Worm (Caenorhabditis elegans): ENCODE measurements around the gene F21A3.2.

F21A3.2 gene

ce11 chrV:15537923-15538322 lies 4.2 kb upstream of the F21A3.2 start, which contains the start of gene prde-1:
prde-1 (plus strand) TSS chrV:15538244.
- TF ChIP-seq aly-2 (tag; optimal IDR thresholded peaks at IDR 0.05) = no peak
- TF ChIP-seq F49E8.2 (tag; optimal IDR thresholded peaks at IDR 0.05; ENCODE audit: borderline replicate concordance) = peak; percentile 50

ce11 chrV:15536320-15536719 lies 2.6 kb upstream of the F21A3.2 start, which contains the start of gene F21A3.4:
F21A3.4 (plus strand) TSS chrV:15536620.
- no peak for TF ChIP-seq lin-15B (tag; optimal IDR thresholded peaks at IDR 0.05)
- TF ChIP-seq sdz-12 (GFP tag; optimal IDR thresholded peaks at IDR 0.05) = no peak
- no peak for TF ChIP-seq ceh-32 (tag; optimal IDR thresholded peaks at IDR 0.05; ENCODE audit: poor library complexity)
- no peak for TF ChIP-seq cey-2 (tag; optimal IDR thresholded peaks at IDR 0.05; ENCODE audit: borderline replicate concordance, insufficient read depth)
- no peak for TF ChIP-seq vab-7 (GFP tag; IDR thresholded peaks at IDR 0.05)
- TF ChIP-seq nhr-11 (tag; optimal IDR thresholded peaks at IDR 0.05) = no peak
- TF ChIP-seq ctbp-1 (GFP tag; IDR thresholded peaks at IDR 0.05) = no peak
- TF ChIP-seq T20F7.1 (GFP tag; optimal IDR thresholded peaks at IDR 0.05) = no peak
- no peak for TF ChIP-seq hlh-11 (tag; optimal IDR thresholded peaks at IDR 0.05)
- TF ChIP-seq Y105C5A.15 (GFP tag; IDR thresholded peaks at IDR 0.05) = no peak
- TF ChIP-seq daf-19 (GFP tag; conservative IDR thresholded peaks at IDR 0.05) = no peak

- TF ChIP-seq hlh-11 (tag; optimal IDR thresholded peaks at IDR 0.05) = no peak
- peak; percentile 45 for TF ChIP-seq dve-1 (tag; optimal IDR thresholded peaks at IDR 0.05; ENCODE audit: insufficient read depth)
- peak; percentile 38; the same call in 1 of the 2 replicates for TF ChIP-seq dmd-6 (GFP tag; IDR thresholded peaks at IDR 0.05)
- no peak for TF ChIP-seq ceh-28 (tag; optimal IDR thresholded peaks at IDR 0.05)
- TF ChIP-seq unc-130 (GFP tag; optimal IDR thresholded peaks at IDR 0.05) = no peak
- TF ChIP-seq hlh-30 (tag; optimal IDR thresholded peaks at IDR 0.05; ENCODE audit: insufficient read depth) = peak; percentile 14
- no peak for TF ChIP-seq daf-16 (GFP tag; optimal IDR thresholded peaks at IDR 0.05)
- peak; percentile 78 for TF ChIP-seq daf-16 (tag; optimal IDR thresholded peaks at IDR 0.05)
- peak; percentile 40 for TF ChIP-seq pqm-1 (tag; optimal IDR thresholded peaks at IDR 0.05)
Measured at ce11 chrV:15533096-15533495, 668 bp downstream of the F21A3.2 start, which contains the start of gene F21A3.11. F21A3.11 (minus strand) TSS chrV:15533212.

- no peak for TF ChIP-seq dmd-8 (GFP tag; IDR thresholded peaks at IDR 0.05)
- TF ChIP-seq unc-62 (GFP tag; optimal IDR thresholded peaks at IDR 0.05 in 1 of 2) = peak in 1 of 2 experiments; percentile 8
- no peak for TF ChIP-seq unc-62 (tag; optimal IDR thresholded peaks at IDR 0.05)
Measured at ce11 chrV:15529069-15529468, 4.7 kb downstream of the F21A3.2 start, which contains the start of gene srh-276. srh-276 (plus strand) TSS chrV:15529369.

- TF ChIP-seq F37D6.2 (tag; optimal IDR thresholded peaks at IDR 0.05) = no peak
- TF ChIP-seq pha-4 (GFP tag; IDR thresholded peaks at IDR 0.05) = 0 out of 2 replicates have a peak, but pooled peaks have one; percentile 13
- TF ChIP-seq pha-4 (tag; optimal IDR thresholded peaks at IDR 0.05) = no peak
- TF ChIP-seq ceh-82 (tag; optimal IDR thresholded peaks at IDR 0.05) = no peak
Measured at ce11 chrV:15521920-15522319, 11.8 kb downstream of the F21A3.2 start, which contains the start of gene lgc-31. lgc-31 (minus strand) TSS chrV:15522020.

ce11 chrV:15520398-15520797 lies 13.4 kb downstream of the F21A3.2 start:
- TF ChIP-seq daf-8 (GFP tag; IDR thresholded peaks at IDR 0.05) = no peak
- TF ChIP-seq unc-62 (GFP tag; optimal IDR thresholded peaks at IDR 0.05 in 1 of 2) = peak in 1 of 2 experiments; percentile 87
- TF ChIP-seq unc-62 (tag; optimal IDR thresholded peaks at IDR 0.05) = no peak
- TF ChIP-seq F37D6.2 (tag; optimal IDR thresholded peaks at IDR 0.05) = no peak
- TF ChIP-seq ztf-7 (tag; optimal IDR thresholded peaks at IDR 0.05) = no peak
- TF ChIP-seq lin-39 (tag; optimal IDR thresholded peaks at IDR 0.05) = no peak
- no peak for TF ChIP-seq snpc-1.2 (GFP tag; IDR thresholded peaks at IDR 0.05)
